Fruit fly (Drosophila melanogaster) whole organism, prepupa: ENCODE data around the gene mth.

Source experiments
- Blimp-1 ChIP-seq: fragments of 200-800 bp; sonication (Bioruptor generic); optimal IDR thresholded peaks from 3 replicates; lab custom pipeline; 2017; ENCODE audit warnings: missing biosample characterization, missing genetic modification characterization, mild to moderate bottlenecking, moderate library complexity, missing genetic modification reagents
- CG10631 ChIP-seq: fragments of 200-800 bp; sonication (Bioruptor generic); optimal IDR thresholded peaks from 2 replicates; lab custom pipeline; 2016; ENCODE audit warnings: missing biosample characterization, missing genetic modification characterization
- CG10669 ChIP-seq: fragments of 200-800 bp; sonication (Bioruptor generic); optimal IDR thresholded peaks from 3 replicates; lab custom pipeline; 2018; ENCODE audit warnings: missing biosample characterization, mild to moderate bottlenecking, missing genetic modification characterization, moderate library complexity
- CG11294 ChIP-seq: fragments of 200-800 bp; sonication (Bioruptor generic); IDR thresholded peaks from 2 replicates; pipeline ENCODE4 v1.3.6; 2022; ENCODE audit warnings: missing biosample characterization, missing genetic modification characterization
- CG11762 ChIP-seq: fragments of 200-800 bp; sonication (Bioruptor generic); optimal IDR thresholded peaks from 3 replicates; lab custom pipeline; 2016; ENCODE audit warnings: missing biosample characterization, missing genetic modification characterization; ENCODE audit not compliant: insufficient read depth
- CG11902 ChIP-seq: fragments of 200-800 bp; sonication (Bioruptor generic); optimal IDR thresholded peaks from 3 replicates; lab custom pipeline; 2016; ENCODE audit warnings: missing biosample characterization, missing genetic modification characterization
- CG15336 ChIP-seq: fragments of 200-800 bp; sonication (Bioruptor generic); IDR thresholded peaks from 2 replicates; pipeline ENCODE4 v1.3.6; 2022; ENCODE audit warnings: missing biosample characterization, missing genetic modification characterization
- CG1621 ChIP-seq: fragments of 200-800 bp; sonication (Bioruptor generic); optimal IDR thresholded peaks from 3 replicates; lab custom pipeline; 2018; ENCODE audit warnings: missing biosample characterization, mild to moderate bottlenecking, missing genetic modification characterization
- CG16779 ChIP-seq: fragments of 200-800 bp; sonication (Bioruptor generic); optimal IDR thresholded peaks from 3 replicates; lab custom pipeline; 2017; ENCODE audit warnings: missing biosample characterization, mild to moderate bottlenecking, missing genetic modification characterization
- CG31627 ChIP-seq: fragments of 200-800 bp; sonication (Bioruptor generic); optimal IDR thresholded peaks from 3 replicates; lab custom pipeline; 2016; ENCODE audit warnings: missing biosample characterization, missing genetic modification characterization
- CG32006 ChIP-seq: fragments of 200-800 bp; sonication (Bioruptor generic); optimal IDR thresholded peaks from 3 replicates; lab custom pipeline; 2017; ENCODE audit warnings: missing biosample characterization, mild to moderate bottlenecking, missing genetic modification characterization
- CG34406 ChIP-seq: fragments of 200-800 bp; sonication (Bioruptor generic); optimal IDR thresholded peaks from 3 replicates; lab custom pipeline; 2016; ENCODE audit warnings: missing biosample characterization, missing genetic modification characterization
- CG3919 ChIP-seq: fragments of 200-800 bp; sonication (Bioruptor generic); optimal IDR thresholded peaks from 3 replicates; lab custom pipeline; 2016; ENCODE audit warnings: missing biosample characterization, missing genetic modification characterization
- CG6163 ChIP-seq: fragments of 200-800 bp; sonication (Bioruptor generic); IDR thresholded peaks from 3 replicates; pipeline ENCODE4 v1.3.6; 2022; ENCODE audit warnings: missing biosample characterization, missing genetic modification characterization
- CG6276 ChIP-seq: fragments of 200-800 bp; sonication (Bioruptor generic); optimal IDR thresholded peaks from 2 replicates; lab custom pipeline; 2017; ENCODE audit warnings: missing biosample characterization, mild to moderate bottlenecking, missing genetic modification characterization
- CG6792 ChIP-seq: fragments of 200-800 bp; sonication (Bioruptor generic); optimal IDR thresholded peaks from 3 replicates; lab custom pipeline; 2016; ENCODE audit warnings: missing biosample characterization, missing genetic modification characterization
- CG6808 ChIP-seq: fragments of 200-800 bp; sonication (Bioruptor generic); optimal IDR thresholded peaks from 3 replicates; lab custom pipeline; 2017; ENCODE audit warnings: missing biosample characterization, missing genetic modification characterization, mild to moderate bottlenecking, moderate library complexity, missing genetic modification reagents
- CG7368 ChIP-seq: fragments of 200-800 bp; sonication (Bioruptor generic); optimal IDR thresholded peaks from 3 replicates; lab custom pipeline; 2016; ENCODE audit warnings: missing biosample characterization, missing genetic modification characterization
- CG8119 ChIP-seq: fragments of 200-800 bp; sonication (Bioruptor generic); IDR thresholded peaks from 3 replicates; pipeline ENCODE4 v1.3.6; 2022; ENCODE audit warnings: missing biosample characterization, missing genetic modification characterization
- CG8319 ChIP-seq: fragments of 200-800 bp; sonication (Bioruptor generic); optimal IDR thresholded peaks from 3 replicates; lab custom pipeline; 2016; ENCODE audit warnings: missing biosample characterization, missing genetic modification characterization
- CG8632 ChIP-seq: fragments of 200-800 bp; sonication (Bioruptor generic); optimal IDR thresholded peaks from 3 replicates; lab custom pipeline; 2016; ENCODE audit warnings: missing biosample characterization, missing genetic modification characterization
- CG9139 ChIP-seq: fragments of 200-800 bp; sonication (Bioruptor generic); optimal IDR thresholded peaks from 3 replicates; lab custom pipeline; 2017; ENCODE audit warnings: missing biosample characterization, mild to moderate bottlenecking, missing genetic modification characterization
- Eip75B ChIP-seq: fragments of 200-800 bp; sonication (Bioruptor generic); optimal IDR thresholded peaks from 3 replicates; lab custom pipeline; 2016; ENCODE audit warnings: missing biosample characterization, missing genetic modification characterization
- Eip78C ChIP-seq: fragments of 200-800 bp; sonication (Bioruptor generic); peaks from one replicate; lab custom pipeline; 2016; ENCODE audit warnings: missing biosample characterization, missing genetic modification characterization
- Eip93F ChIP-seq: fragments of 200-800 bp; sonication (Bioruptor generic); optimal IDR thresholded peaks from 2 replicates; lab custom pipeline; 2016; ENCODE audit warnings: missing biosample characterization, mild to moderate bottlenecking, missing genetic modification characterization
- Ets21C ChIP-seq: fragments of 200-800 bp; sonication (Bioruptor generic); optimal IDR thresholded peaks from 3 replicates; lab custom pipeline; 2016; ENCODE audit warnings: missing biosample characterization, missing genetic modification characterization
- Ets96B ChIP-seq: fragments of 200-800 bp; optimal IDR thresholded peaks from 2 replicates; lab custom pipeline; 2019; ENCODE audit warnings: missing biosample characterization, mild to moderate bottlenecking, missing genetic modification characterization, moderate library complexity
- Gug ChIP-seq: fragments of 200-800 bp; sonication (Bioruptor generic); IDR thresholded peaks from 2 replicates; pipeline ENCODE4 v1.3.6; 2022; ENCODE audit warnings: missing biosample characterization, missing genetic modification characterization
- Hr38 ChIP-seq: sonication (Bioruptor generic); optimal IDR thresholded peaks from 2 replicates; lab custom pipeline; 2016; ENCODE audit warnings: missing biosample characterization, missing genetic modification characterization
- Met ChIP-seq: fragments of 200-800 bp; sonication (Bioruptor generic); optimal IDR thresholded peaks from 3 replicates; lab custom pipeline; 2016; ENCODE audit warnings: missing biosample characterization, missing genetic modification characterization
- OdsH ChIP-seq: fragments of 200-800 bp; sonication (Bioruptor generic); optimal IDR thresholded peaks from 3 replicates; lab custom pipeline; 2016; ENCODE audit warnings: missing biosample characterization, missing genetic modification characterization
- Smox ChIP-seq: fragments of 200-800 bp; sonication (Bioruptor generic); optimal IDR thresholded peaks from 3 replicates; lab custom pipeline; 2016; ENCODE audit warnings: missing biosample characterization, missing genetic modification characterization
- Sox102F ChIP-seq: fragments of 200-800 bp; sonication (Bioruptor generic); optimal IDR thresholded peaks from 2 replicates; lab custom pipeline; 2016; ENCODE audit warnings: missing biosample characterization, mild to moderate bottlenecking, missing genetic modification characterization
- Sox14 ChIP-seq: fragments of 200-800 bp; sonication (Bioruptor generic); optimal IDR thresholded peaks from 3 replicates; lab custom pipeline; 2016; ENCODE audit warnings: missing biosample characterization, missing genetic modification characterization
- Sox15 ChIP-seq: fragments of 200-800 bp; sonication (Bioruptor generic); optimal IDR thresholded peaks from 3 replicates; lab custom pipeline; 2016; ENCODE audit warnings: missing biosample characterization, missing genetic modification characterization
- achi ChIP-seq: fragments of 200-800 bp; sonication (Bioruptor generic); optimal IDR thresholded peaks from 3 replicates; lab custom pipeline; 2016; ENCODE audit warnings: missing biosample characterization, missing genetic modification characterization
- cyc ChIP-seq: fragments of 200-800 bp; sonication (Bioruptor generic); optimal IDR thresholded peaks from 3 replicates; lab custom pipeline; 2016; ENCODE audit warnings: missing biosample characterization, missing genetic modification characterization
- dac ChIP-seq: fragments of 200-800 bp; sonication (Bioruptor generic); optimal IDR thresholded peaks from 2 replicates; lab custom pipeline; 2017; ENCODE audit warnings: missing biosample characterization, mild to moderate bottlenecking, missing genetic modification characterization
- eg ChIP-seq: fragments of 200-800 bp; sonication (Bioruptor generic); IDR thresholded peaks from 3 replicates; pipeline ENCODE4 v1.3.6; 2022; ENCODE audit warnings: missing biosample characterization, missing genetic modification characterization
- esn ChIP-seq: fragments of 200-800 bp; sonication (Bioruptor generic); optimal IDR thresholded peaks from 2 replicates; lab custom pipeline; 2016; ENCODE audit warnings: missing biosample characterization, mild to moderate bottlenecking, missing genetic modification characterization, moderate library complexity
- fd59A ChIP-seq: fragments of 200-800 bp; sonication (Bioruptor generic); optimal IDR thresholded peaks from 2 replicates; lab custom pipeline; 2017; ENCODE audit warnings: missing biosample characterization, mild to moderate bottlenecking, missing genetic modification characterization, missing genetic modification reagents
- fd85E ChIP-seq: fragments of 200-800 bp; sonication (Bioruptor generic); optimal IDR thresholded peaks from 3 replicates; lab custom pipeline; 2016; ENCODE audit warnings: missing biosample characterization, missing genetic modification characterization
- fkh ChIP-seq: fragments of 200-800 bp; sonication (Bioruptor generic); optimal IDR thresholded peaks from 3 replicates; lab custom pipeline; 2017; ENCODE audit warnings: missing biosample characterization, mild to moderate bottlenecking, missing genetic modification characterization, moderate library complexity
- net ChIP-seq: fragments of 200-800 bp; sonication (Bioruptor generic); optimal IDR thresholded peaks from 3 replicates; lab custom pipeline; 2016; ENCODE audit warnings: missing biosample characterization, missing genetic modification characterization
- pdm3 ChIP-seq: fragments of 200-800 bp; sonication (Bioruptor generic); optimal IDR thresholded peaks from 3 replicates; lab custom pipeline; 2016; ENCODE audit warnings: missing biosample characterization, missing genetic modification characterization
- salr ChIP-seq, 2 experiments: fragments of 200-800 bp; sonication (Bioruptor generic); optimal IDR thresholded peaks; 3 replicates each; lab custom pipeline; 2016 to 2018; ENCODE audit warnings: missing biosample characterization in 2 of 2, missing genetic modification characterization in 2 of 2, mild to moderate bottlenecking in 1 of 2
- spab ChIP-seq: fragments of 200-800 bp; sonication (Bioruptor generic); optimal IDR thresholded peaks from 2 replicates; lab custom pipeline; 2017; ENCODE audit warnings: missing biosample characterization, mild to moderate bottlenecking, missing genetic modification characterization, missing genetic modification reagents
- svp ChIP-seq: fragments of 200-800 bp; sonication (Bioruptor generic); peaks from one replicate; lab custom pipeline; 2016; ENCODE audit warnings: missing biosample characterization, missing genetic modification characterization
- topi ChIP-seq: fragments of 200-800 bp; sonication (Bioruptor generic); optimal IDR thresholded peaks from 3 replicates; lab custom pipeline; 2016; ENCODE audit warnings: missing biosample characterization, missing genetic modification characterization

The mth gene

dm6 chr3L:388094-388493 is 41.3 kb upstream of the mth start (continued):
- TF ChIP-seq Gug, result 0 out of 2 replicates have a peak, but pooled peaks have one; percentile 20
- peak; percentile 84 for TF ChIP-seq svp (GFP tag; lab: Kevin White, UChicago)
- TF ChIP-seq Blimp-1 (GFP tag; lab: Kevin White, UChicago), result no peak
- TF ChIP-seq CG3919 (GFP tag; lab: Kevin White, UChicago), result peak; percentile 73
- TF ChIP-seq Sox15 (GFP tag; lab: Kevin White, UChicago), result no peak
- peak; percentile 90 for TF ChIP-seq Eip78C (GFP tag; lab: Kevin White, UChicago)
- TF ChIP-seq CG31627, result peak; percentile 69
- peak; percentile 36 for TF ChIP-seq CG15336
- TF ChIP-seq Met (GFP tag; lab: Kevin White, UChicago), result peak; percentile 65
- TF ChIP-seq CG11762 (GFP tag; lab: Kevin White, UChicago), result peak; percentile 36
- peak; percentile 47 for TF ChIP-seq CG7368
- TF ChIP-seq spab (GFP tag; lab: Kevin White, UChicago), result peak; percentile 51
- TF ChIP-seq CG32006 (GFP tag; lab: Kevin White, UChicago), result peak; percentile 28
- no peak for TF ChIP-seq CG11294 (GFP tag; lab: Robert Waterston, UW)
- peak; percentile 51 for TF ChIP-seq OdsH

DNA sequence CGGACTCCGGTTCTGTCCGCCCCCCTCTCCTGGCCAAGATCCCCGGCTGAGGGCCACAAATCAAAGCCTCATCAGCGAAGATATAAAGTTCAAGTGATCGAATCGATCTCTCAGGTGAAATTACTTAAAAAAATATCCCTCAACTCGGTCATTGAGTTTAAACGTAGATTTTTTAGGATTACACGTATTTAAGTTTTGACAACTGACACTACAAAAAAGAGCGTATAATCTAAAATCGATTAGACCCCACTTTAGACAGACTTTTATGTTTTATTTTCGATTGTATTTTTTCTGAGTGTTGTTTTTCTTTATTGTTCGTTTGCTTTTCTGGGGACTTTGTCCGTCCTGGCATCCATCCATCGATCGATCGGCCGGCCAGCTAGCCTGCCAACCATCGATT is 38.3 kb upstream of the mth start:
- TF ChIP-seq Sox15 (GFP tag; lab: Kevin White, UChicago), result no peak
- peak; percentile 31 for TF ChIP-seq CG1621
- TF ChIP-seq CG10631 (GFP tag; lab: Kevin White, UChicago), result peak; percentile 19
- peak; percentile 22 for TF ChIP-seq Eip75B
- TF ChIP-seq salr (GFP tag; optimal IDR thresholded peaks at IDR 0.05; lab: Kevin White, UChicago), result no peak
- TF ChIP-seq Eip78C (GFP tag; lab: Kevin White, UChicago), result peak; percentile 67
- TF ChIP-seq CG7368, result no peak
- peak; percentile 50 for TF ChIP-seq CG3919 (GFP tag; lab: Kevin White, UChicago)
- peak; percentile 19 for TF ChIP-seq OdsH
- TF ChIP-seq eg (GFP tag; lab: Robert Waterston, UW), result no peak
- TF ChIP-seq CG32006 (GFP tag; lab: Kevin White, UChicago), result no peak
- TF ChIP-seq fd85E, result no peak
- TF ChIP-seq fkh, result no peak
- TF ChIP-seq CG8632, result peak; percentile 22
- peak; percentile 46 for TF ChIP-seq spab (GFP tag; lab: Kevin White, UChicago)
- peak; percentile 11 for TF ChIP-seq CG34406 (GFP tag; lab: Kevin White, UChicago)
- no peak for TF ChIP-seq CG11762 (GFP tag; lab: Kevin White, UChicago)
- TF ChIP-seq CG8119 (GFP tag; lab: Robert Waterston, UW), result no peak
- TF ChIP-seq CG6163 (GFP tag; lab: Robert Waterston, UW), result no peak
- peak; percentile 50 for TF ChIP-seq svp (GFP tag; lab: Kevin White, UChicago)
- TF ChIP-seq Sox102F (GFP tag; lab: Kevin White, UChicago), result peak; percentile 16
- TF ChIP-seq CG11294 (GFP tag; lab: Robert Waterston, UW), result no peak
- no peak for TF ChIP-seq CG16779 (tag; lab: Kevin White, UChicago)
- TF ChIP-seq Met (GFP tag; lab: Kevin White, UChicago), result peak; percentile 36
- peak; percentile 54 for TF ChIP-seq esn (GFP tag; lab: Kevin White, UChicago)
- no peak for TF ChIP-seq CG8319
- no peak for TF ChIP-seq CG11902 (GFP tag; lab: Kevin White, UChicago)
- TF ChIP-seq achi (GFP tag; lab: Kevin White, UChicago), result peak; percentile 15
- TF ChIP-seq Blimp-1 (GFP tag; lab: Kevin White, UChicago), result no peak
- no peak for TF ChIP-seq Eip93F (GFP tag; lab: Kevin White, UChicago)
- peak; percentile 18 for TF ChIP-seq Sox14 (GFP tag; lab: Kevin White, UChicago)
- TF ChIP-seq Ets21C (GFP tag; lab: Kevin White, UChicago), result no peak
- TF ChIP-seq CG9139 (GFP tag; lab: Kevin White, UChicago), result no peak
- TF ChIP-seq fd59A (GFP tag; lab: Kevin White, UChicago), result peak; percentile 37
- peak; percentile 5 for TF ChIP-seq Smox (GFP tag; lab: Kevin White, UChicago)
- no peak for TF ChIP-seq Hr38 (GFP tag; lab: Kevin White, UChicago)
- peak; percentile 59 for TF ChIP-seq CG6808 (GFP tag; lab: Kevin White, UChicago)
- TF ChIP-seq topi (GFP tag; lab: Kevin White, UChicago), result peak; percentile 39
- peak; percentile 20 for TF ChIP-seq CG6792
- TF ChIP-seq net (GFP tag; lab: Kevin White, UChicago), result no peak
- TF ChIP-seq CG6276 (GFP tag; lab: Kevin White, UChicago), result no peak
- peak; percentile 16 for TF ChIP-seq pdm3 (GFP tag; lab: Kevin White, UChicago)
- TF ChIP-seq CG15336, result no peak
- no peak for TF ChIP-seq cyc (GFP tag; lab: Kevin White, UChicago)
- no peak for TF ChIP-seq dac (GFP tag; lab: Kevin White, UChicago)
- peak; percentile 48 for TF ChIP-seq CG10669 (GFP tag; lab: Kevin White, UChicago)
- peak; percentile 47 for TF ChIP-seq Ets96B (tag; lab: Kevin White, UChicago)
